Fruit fly (Drosophila melanogaster) whole organism, embryonic: ENCODE data around the gene CG10512.

Experiments
- Ada2b ChIP-seq: fragments of 200-800 bp; sonication (Bioruptor generic); IDR thresholded peaks from 2 replicates; pipeline ENCODE4 v1.3.6; 2022; ENCODE audit warnings: missing biosample characterization, missing genetic modification characterization
- Atf6 ChIP-seq: fragments of 200-800 bp; sonication (Bioruptor generic); IDR thresholded peaks from 2 replicates; pipeline ENCODE4 v1.3.6; 2022; ENCODE audit warnings: missing biosample characterization, missing genetic modification characterization
- Bteb2 ChIP-seq: fragments of 200-800 bp; sonication (Bioruptor generic); optimal IDR thresholded peaks from 2 replicates; lab custom pipeline; 2016; ENCODE audit warnings: missing biosample characterization, missing genetic modification characterization
- CG10274 ChIP-seq: fragments of 200-800 bp; sonication (Bioruptor generic); optimal IDR thresholded peaks from 3 replicates; lab custom pipeline; 2017; ENCODE audit warnings: missing biosample characterization, mild to moderate bottlenecking, missing genetic modification characterization
- CG13123 ChIP-seq: fragments of 200-800 bp; sonication (Bioruptor generic); optimal IDR thresholded peaks from 2 replicates; lab custom pipeline; 2016; ENCODE audit warnings: missing biosample characterization, missing genetic modification characterization
- CG13424 ChIP-seq: fragments of 200-800 bp; sonication (Bioruptor generic); optimal IDR thresholded peaks from 2 replicates; lab custom pipeline; 2019; ENCODE audit warnings: missing biosample characterization, mild to moderate bottlenecking, missing genetic modification characterization, moderate library complexity
- CG14441 ChIP-seq: fragments of 200-800 bp; sonication (Bioruptor generic); IDR thresholded peaks from 2 replicates; pipeline ENCODE4 v1.3.6; 2022; ENCODE audit warnings: missing biosample characterization, missing genetic modification characterization
- CG15601 ChIP-seq: fragments of 200-800 bp; sonication (Bioruptor generic); optimal IDR thresholded peaks from 3 replicates; lab custom pipeline; 2019; ENCODE audit warnings: missing biosample characterization, mild to moderate bottlenecking, missing genetic modification characterization, moderate library complexity
- CG17385 ChIP-seq: fragments of 200-800 bp; sonication (Bioruptor generic); optimal IDR thresholded peaks from 3 replicates; lab custom pipeline; 2018; ENCODE audit warnings: missing biosample characterization, mild to moderate bottlenecking, missing genetic modification characterization
- CG17802 ChIP-seq: fragments of 200-800 bp; sonication (Bioruptor generic); optimal IDR thresholded peaks from 2 replicates; lab custom pipeline; 2018; ENCODE audit warnings: missing biosample characterization, mild to moderate bottlenecking, missing genetic modification characterization, moderate library complexity
- CG2120 ChIP-seq: fragments of 200-800 bp; sonication (Bioruptor generic); optimal IDR thresholded peaks from 3 replicates; lab custom pipeline; 2016; ENCODE audit warnings: missing biosample characterization, missing genetic modification characterization
- CG2889 ChIP-seq: fragments of 200-800 bp; sonication (Bioruptor generic); IDR thresholded peaks from 3 replicates; pipeline ENCODE4 v1.3.6; 2022; ENCODE audit warnings: missing biosample characterization, missing genetic modification characterization
- CG30403 ChIP-seq: fragments of 200-800 bp; sonication (Bioruptor generic); optimal IDR thresholded peaks from 3 replicates; lab custom pipeline; 2016; ENCODE audit warnings: missing biosample characterization, missing genetic modification characterization
- CG3065 ChIP-seq: fragments of 200-800 bp; sonication (Bioruptor generic); optimal IDR thresholded peaks from 2 replicates; lab custom pipeline; 2016; ENCODE audit warnings: missing biosample characterization, missing genetic modification characterization
- CG4282 ChIP-seq: fragments of 200-800 bp; sonication (Bioruptor generic); optimal IDR thresholded peaks from 2 replicates; lab custom pipeline; 2016; ENCODE audit warnings: missing biosample characterization, missing genetic modification characterization
- CG5953 ChIP-seq: fragments of 200-800 bp; sonication (Bioruptor generic); IDR thresholded peaks from 2 replicates; pipeline ENCODE4 v1.3.6; 2022; ENCODE audit warnings: missing biosample characterization, missing genetic modification characterization
- CG7745 ChIP-seq: fragments of 200-800 bp; sonication (Bioruptor generic); optimal IDR thresholded peaks from 2 replicates; lab custom pipeline; 2018; ENCODE audit warnings: missing biosample characterization, mild to moderate bottlenecking, missing genetic modification characterization, moderate library complexity
- CG8089 ChIP-seq: fragments of 200-800 bp; sonication (Bioruptor generic); optimal IDR thresholded peaks from 3 replicates; lab custom pipeline; 2016; ENCODE audit warnings: missing biosample characterization, missing genetic modification characterization
- CG8388 ChIP-seq: fragments of 200-800 bp; sonication (Bioruptor generic); optimal IDR thresholded peaks from 2 replicates; lab custom pipeline; 2019; ENCODE audit warnings: missing biosample characterization, mild to moderate bottlenecking, missing genetic modification characterization, moderate library complexity
- CG8478 ChIP-seq: fragments of >200 bp; optimal IDR thresholded peaks from 2 replicates; lab custom pipeline; 2018
- CG9437 ChIP-seq: fragments of 200-800 bp; sonication (Bioruptor generic); optimal IDR thresholded peaks from 2 replicates; lab custom pipeline; 2018; ENCODE audit warnings: missing biosample characterization, mild to moderate bottlenecking, missing genetic modification characterization
- CG9609 ChIP-seq: fragments of 200-800 bp; sonication (Bioruptor generic); optimal IDR thresholded peaks from 3 replicates; lab custom pipeline; 2016; ENCODE audit warnings: missing biosample characterization, missing genetic modification characterization
- CrebB ChIP-seq: fragments of 200-800 bp; sonication (Bioruptor generic); optimal IDR thresholded peaks from 3 replicates; lab custom pipeline; 2018; ENCODE audit warnings: missing biosample characterization, mild to moderate bottlenecking, missing genetic modification characterization
- Deaf1 ChIP-seq: fragments of 200-800 bp; optimal IDR thresholded peaks from 3 replicates; lab custom pipeline; 2019; ENCODE audit warnings: missing biosample characterization, mild to moderate bottlenecking, missing genetic modification characterization, moderate library complexity
- Doc3 ChIP-seq: fragments of 200-800 bp; sonication (Bioruptor generic); IDR thresholded peaks from 3 replicates; pipeline ENCODE4 v1.3.6; 2022; ENCODE audit warnings: missing biosample characterization, missing genetic modification characterization; ENCODE audit not compliant: partially characterized antibody
- Drgx ChIP-seq: fragments of 200-800 bp; sonication (Bioruptor generic); IDR thresholded peaks from 2 replicates; pipeline ENCODE4 v1.3.6; 2022; ENCODE audit warnings: missing biosample characterization, missing genetic modification characterization
- Ets65A ChIP-seq: fragments of 200-800 bp; sonication (Bioruptor generic); peaks from one replicate; lab custom pipeline; 2016; ENCODE audit warnings: missing biosample characterization, missing genetic modification characterization
- Lim3 ChIP-seq: fragments of 200-800 bp; sonication (Bioruptor generic); IDR thresholded peaks from 2 replicates; pipeline ENCODE4 v1.3.6; 2022; ENCODE audit warnings: missing biosample characterization, missing genetic modification characterization
- Med ChIP-seq: fragments of 200-800 bp; sonication (Bioruptor generic); peaks from one replicate; lab custom pipeline; 2016; ENCODE audit warnings: missing biosample characterization, missing genetic modification characterization, mild to moderate bottlenecking, inconsistent platforms, moderate library complexity
- Nf-YB ChIP-seq: fragments of 200-800 bp; sonication (Bioruptor generic); optimal IDR thresholded peaks from 3 replicates; lab custom pipeline; 2019; ENCODE audit warnings: missing biosample characterization, mild to moderate bottlenecking, missing genetic modification characterization, moderate library complexity
- Sox100B ChIP-seq: fragments of 200-800 bp; sonication (Bioruptor generic); optimal IDR thresholded peaks from 3 replicates; lab custom pipeline; 2018; ENCODE audit warnings: missing biosample characterization, mild to moderate bottlenecking, missing genetic modification characterization
- Sry-δ ChIP-seq: fragments of 200-800 bp; sonication (Bioruptor generic); optimal IDR thresholded peaks from 2 replicates; lab custom pipeline; 2016; ENCODE audit warnings: missing biosample characterization, missing genetic modification characterization
- TFAM ChIP-seq: fragments of 200-800 bp; sonication (Bioruptor generic); optimal IDR thresholded peaks from 2 replicates; lab custom pipeline; 2017; ENCODE audit warnings: missing biosample characterization, missing genetic modification characterization, inconsistent platforms
- aop ChIP-seq: fragments of 200-800 bp; sonication (Bioruptor generic); IDR thresholded peaks from 2 replicates; pipeline ENCODE4 v1.3.6; 2022; ENCODE audit warnings: missing biosample characterization, missing genetic modification characterization
- bab2 ChIP-seq: fragments of 200-800 bp; sonication (Bioruptor generic); optimal IDR thresholded peaks from 2 replicates; lab custom pipeline; 2016; ENCODE audit warnings: missing biosample characterization, missing genetic modification characterization
- bowl ChIP-seq: fragments of 200-800 bp; sonication (Bioruptor generic); IDR thresholded peaks from 2 replicates; pipeline ENCODE4 v1.3.6; 2022; ENCODE audit warnings: missing biosample characterization, missing genetic modification characterization
- dati ChIP-seq: fragments of 200-800 bp; sonication (Bioruptor generic); IDR thresholded peaks from 2 replicates; pipeline ENCODE4 v1.3.6; 2022; ENCODE audit warnings: missing biosample characterization, missing genetic modification characterization
- gro ChIP-seq: fragments of 200-800 bp; sonication (Bioruptor generic); optimal IDR thresholded peaks from 2 replicates; lab custom pipeline; 2016; ENCODE audit warnings: missing biosample characterization, missing genetic modification characterization
- hbn ChIP-seq: fragments of 200-800 bp; sonication (Bioruptor generic); IDR thresholded peaks from 2 replicates; pipeline ENCODE4 v1.3.6; 2022; ENCODE audit warnings: missing biosample characterization, missing genetic modification characterization; ENCODE audit not compliant: partially characterized antibody
- inv ChIP-seq: fragments of 200-800 bp; sonication (Bioruptor generic); IDR thresholded peaks from 2 replicates; pipeline ENCODE4 v1.3.6; 2022; ENCODE audit warnings: missing biosample characterization, missing genetic modification characterization; ENCODE audit not compliant: partially characterized antibody
- jigr1 ChIP-seq: fragments of 200-800 bp; sonication (Bioruptor generic); IDR thresholded peaks from 3 replicates; pipeline ENCODE4 v1.3.6; 2022; ENCODE audit warnings: missing biosample characterization, missing genetic modification characterization
- ken ChIP-seq: fragments of 200-800 bp; sonication (Bioruptor generic); IDR thresholded peaks from 3 replicates; pipeline ENCODE4 v1.3.6; 2022; ENCODE audit warnings: missing biosample characterization, missing genetic modification characterization
- mirr ChIP-seq: fragments of 200-800 bp; sonication (Bioruptor generic); optimal IDR thresholded peaks from 3 replicates; lab custom pipeline; 2018; ENCODE audit warnings: missing biosample characterization, mild to moderate bottlenecking, missing genetic modification characterization
- nerfin-2 ChIP-seq: fragments of 200-800 bp; sonication (Bioruptor generic); IDR thresholded peaks from 2 replicates; pipeline ENCODE4 v1.3.6; 2022; ENCODE audit warnings: missing biosample characterization, missing genetic modification characterization; ENCODE audit not compliant: partially characterized antibody
- sc ChIP-seq, 3 experiments: fragments of >200 bp in 2 of 3; fragments of 200-800 bp in 1 of 3; sonication (Bioruptor generic) in 1 of 3; optimal IDR thresholded peaks; 2 replicates in 2 of 3; 3 replicates in 1 of 3; lab custom pipeline; 2017; ENCODE audit warnings: mild to moderate bottlenecking in 1 of 3, missing biosample characterization in 1 of 3, missing genetic modification characterization in 1 of 3, missing genetic modification reagents in 1 of 3
- schlank ChIP-seq: fragments of 200-800 bp; sonication (Bioruptor generic); optimal IDR thresholded peaks from 2 replicates; lab custom pipeline; 2018; ENCODE audit warnings: missing biosample characterization, mild to moderate bottlenecking, missing genetic modification characterization
- sim ChIP-seq: fragments of 200-800 bp; sonication (Bioruptor generic); IDR thresholded peaks from 2 replicates; pipeline ENCODE4 v1.3.6; 2022; ENCODE audit warnings: missing biosample characterization, missing genetic modification characterization
- sqz ChIP-seq: fragments of 200-800 bp; sonication (Bioruptor generic); optimal IDR thresholded peaks from 3 replicates; lab custom pipeline; 2018; ENCODE audit warnings: missing biosample characterization, mild to moderate bottlenecking, missing genetic modification characterization
- tap ChIP-seq: fragments of 200-800 bp; optimal IDR thresholded peaks from 3 replicates; lab custom pipeline; 2019; ENCODE audit warnings: missing biosample characterization, mild to moderate bottlenecking, missing genetic modification characterization, moderate library complexity
- usp ChIP-seq: fragments of >200 bp; optimal IDR thresholded peaks from 2 replicates; lab custom pipeline; 2017; ENCODE audit warnings: missing biosample characterization, missing genetic modification characterization
- zfh1 ChIP-seq: fragments of 200-800 bp; sonication (Bioruptor generic); IDR thresholded peaks from 3 replicates; pipeline ENCODE4 v1.3.6; 2022; ENCODE audit warnings: missing biosample characterization, missing genetic modification characterization

Gene CG10512

DNA sequence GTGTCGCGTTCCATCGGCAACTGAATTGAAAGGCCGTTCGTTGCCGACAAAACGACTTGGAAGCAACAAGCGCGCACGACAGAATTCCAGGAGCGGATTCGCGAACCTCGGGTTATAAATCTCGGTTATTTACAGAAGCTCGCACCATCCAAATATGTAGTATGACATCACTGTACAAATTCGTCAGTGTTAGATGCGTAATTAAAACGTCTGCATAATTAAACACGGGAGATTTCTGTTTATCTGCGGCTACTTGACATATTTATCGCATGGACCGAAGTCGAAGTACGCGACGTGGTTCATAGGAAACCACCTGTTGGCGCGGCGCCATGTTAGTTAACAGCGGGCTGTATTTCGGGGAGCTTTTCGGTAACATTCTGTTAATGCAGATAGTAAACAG, 30.8 kb upstream of the CG10512 start, which contains the start of gene Ac78C (continued):
- peak; percentile 47 for TF ChIP-seq CG13123 (GFP tag; lab: Kevin White, UChicago)
- peak; percentile 90 for TF ChIP-seq Drgx (GFP tag; lab: Robert Waterston, UW)
- peak; percentile 93 for TF ChIP-seq CrebB
- TF ChIP-seq Ets65A (GFP tag; lab: Kevin White, UChicago), result peak; percentile 99
- peak; percentile 39; the same call in 1 of the 3 replicates for TF ChIP-seq jigr1 (GFP tag; lab: Robert Waterston, UW)
- TF ChIP-seq sqz (GFP tag; lab: Kevin White, UChicago), result peak; percentile 22
- peak; percentile 71 for TF ChIP-seq CG17385 (GFP tag; lab: Kevin White, UChicago)
- no peak for TF ChIP-seq Doc3 (GFP tag; lab: Robert Waterston, UW)
- TF ChIP-seq CG14441 (GFP tag; lab: Robert Waterston, UW), result peak; percentile 89
- peak; percentile 48 for TF ChIP-seq CG17802
- TF ChIP-seq CG7745, result no peak
- TF ChIP-seq CG2120, result peak; percentile 95
- TF ChIP-seq aop, result no peak
- TF ChIP-seq CG8388 (GFP tag; lab: Kevin White, UChicago), result peak; percentile 62
- TF ChIP-seq CG2889 (GFP tag; lab: Robert Waterston, UW), result peak; percentile 72
- peak; percentile 92 for TF ChIP-seq schlank
- peak; percentile 100 for TF ChIP-seq Med (GFP tag; lab: Kevin White, UChicago)
- TF ChIP-seq usp (GFP tag; lab: Kevin White, UChicago), result no peak
- peak; percentile 90 for TF ChIP-seq bab2 (GFP tag; lab: Kevin White, UChicago)
- TF ChIP-seq Sox100B (GFP tag; lab: Kevin White, UChicago), result peak; percentile 62
- no peak for TF ChIP-seq sc (optimal IDR thresholded peaks at IDR 0.05; lab: Kevin White, UChicago)
- no peak for TF ChIP-seq sc (GFP tag; optimal IDR thresholded peaks at IDR 0.05; lab: Kevin White, UChicago)
- peak; percentile 32 for TF ChIP-seq Sry-δ (GFP tag; lab: Kevin White, UChicago)
- TF ChIP-seq mirr (GFP tag; lab: Kevin White, UChicago), result peak; percentile 98
- peak; percentile 87 for TF ChIP-seq CG13424 (tag; lab: Kevin White, UChicago)
- peak; percentile 26; the same call in 1 of the 2 replicates for TF ChIP-seq Lim3 (GFP tag; lab: Robert Waterston, UW)
- peak; percentile 72 for TF ChIP-seq Bteb2 (GFP tag; lab: Kevin White, UChicago)
- TF ChIP-seq sim (GFP tag; lab: Robert Waterston, UW), result no peak
- TF ChIP-seq CG30403, result peak; percentile 68
- peak; percentile 76 for TF ChIP-seq tap
- TF ChIP-seq Ada2b (GFP tag; lab: Robert Waterston, UW), result peak; percentile 90
- TF ChIP-seq CG3065 (GFP tag; lab: Kevin White, UChicago), result peak; percentile 58
- TF ChIP-seq Nf-YB (GFP tag; lab: Kevin White, UChicago), result no peak
- TF ChIP-seq ken (GFP tag; lab: Robert Waterston, UW), result peak; percentile 83
- peak; percentile 80 for TF ChIP-seq bowl (GFP tag; lab: Robert Waterston, UW)
- peak; percentile 75 for TF ChIP-seq CG10274 (GFP tag; lab: Kevin White, UChicago)
- peak; percentile 36; the same call in 1 of the 2 replicates for TF ChIP-seq nerfin-2 (GFP tag; lab: Robert Waterston, UW)
- TF ChIP-seq zfh1 (GFP tag; lab: Robert Waterston, UW), result peak; percentile 77
- TF ChIP-seq CG9609, result peak; percentile 82
- peak; percentile 4 for TF ChIP-seq TFAM (GFP tag; lab: Kevin White, UChicago)
- TF ChIP-seq CG15601 (tag; lab: Kevin White, UChicago), result peak; percentile 99
- TF ChIP-seq dati (GFP tag; lab: Robert Waterston, UW), result no peak
- TF ChIP-seq Atf6, result peak; percentile 90
- peak; percentile 59 for TF ChIP-seq inv (GFP tag; lab: Robert Waterston, UW)
- no peak for TF ChIP-seq CG9437
- TF ChIP-seq Deaf1 (tag; lab: Kevin White, UChicago), result peak; percentile 96
- TF ChIP-seq CG8089 (GFP tag; lab: Kevin White, UChicago), result peak; percentile 77
- TF ChIP-seq CG8478, result no peak
- TF ChIP-seq CG5953 (GFP tag; lab: Robert Waterston, UW), result peak; percentile 67
- TF ChIP-seq hbn (GFP tag; lab: Robert Waterston, UW), result peak; percentile 44; the same call in 1 of the 2 replicates
- peak; percentile 96 for TF ChIP-seq gro (GFP tag; lab: Kevin White, UChicago)
- peak; percentile 83 for TF ChIP-seq CG4282 (GFP tag; lab: Kevin White, UChicago)
